Fruit fly (Drosophila melanogaster): ENCODE results near the gene CG3513.

The CG3513 gene

dm6 chr2L:3719414-3719959 is 26.5 kb upstream of the CG3513 start (continued):
- TF ChIP-seq CG6808 (GFP tag; optimal IDR thresholded peaks at IDR 0.05), result peak; percentile 59

DNA sequence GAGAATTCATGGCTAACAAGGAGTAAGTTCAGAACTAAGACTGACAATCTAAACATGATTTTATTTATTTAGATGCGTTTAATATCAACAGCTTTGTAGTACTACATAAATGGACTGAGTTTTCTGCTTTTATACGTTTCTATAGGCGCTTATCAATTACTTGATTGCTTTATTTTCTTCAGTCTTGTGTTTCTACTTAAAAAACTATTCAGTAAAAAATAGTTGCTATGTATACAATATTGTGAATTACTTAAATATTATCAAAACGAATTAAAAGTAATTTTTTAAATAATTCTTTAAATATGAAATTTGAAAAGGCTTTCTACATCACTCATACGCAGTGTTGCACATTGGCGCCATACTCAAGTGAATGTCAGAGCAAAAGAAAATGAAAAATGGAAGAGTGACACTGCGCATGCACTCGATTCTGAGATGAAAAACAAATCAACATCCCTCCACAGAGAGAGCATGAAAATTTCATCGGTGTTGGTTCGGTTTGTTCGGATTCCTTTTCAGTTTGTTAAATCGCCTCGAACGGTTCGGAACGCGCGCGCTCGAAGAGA is 24.8 kb upstream of the CG3513 start, which contains the start of the genes lectin-24A and Shaw:
lectin-24A (minus strand) TSS at position 101 of the 563 bp plus-strand sequence.
Shaw (plus strand) TSS at position 513 of the 563 bp plus-strand sequence.
- no peak for TF ChIP-seq CG6854 (GFP tag; optimal IDR thresholded peaks at IDR 0.05)
- no peak for TF ChIP-seq svp (GFP tag)
- TF ChIP-seq achi (GFP tag; optimal IDR thresholded peaks at IDR 0.05), result peak; percentile 11
- no peak for TF ChIP-seq CG8319 (GFP tag; optimal IDR thresholded peaks at IDR 0.05)
- TF ChIP-seq fd85E (GFP tag; optimal IDR thresholded peaks at IDR 0.05), result no peak
- TF ChIP-seq Smox (GFP tag; optimal IDR thresholded peaks at IDR 0.05), result no peak

DNA sequence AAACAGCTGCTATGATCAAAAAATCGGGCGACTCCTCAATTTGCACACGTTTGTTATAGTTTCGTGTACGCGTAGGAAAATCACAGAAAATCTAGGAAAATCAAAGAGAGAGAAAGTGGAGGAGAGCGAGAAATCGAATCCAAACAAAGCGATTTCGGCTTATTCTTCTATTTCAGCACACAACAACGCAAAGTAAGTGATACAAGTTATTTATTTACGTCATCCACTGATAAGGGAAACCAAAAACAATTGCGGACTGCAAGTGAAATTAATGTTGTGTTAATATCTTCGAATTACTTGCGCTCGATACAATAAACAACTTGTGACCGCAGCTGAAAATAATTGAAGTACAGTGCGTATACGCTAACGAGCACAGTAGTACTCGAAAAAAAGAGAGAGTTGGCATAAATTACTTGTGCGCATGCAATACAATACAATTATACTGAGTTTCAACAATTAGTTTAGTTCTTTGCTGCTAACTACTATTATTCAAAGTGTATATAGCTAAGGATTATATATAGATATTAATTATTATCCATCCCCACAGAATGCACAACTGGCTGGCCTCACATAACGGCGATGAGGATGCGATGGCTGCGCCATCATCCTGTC is 20.7 kb upstream of the CG3513 start:
- TF ChIP-seq CG3032 (tag; optimal IDR thresholded peaks at IDR 0.05) (no peak), net (GFP tag; optimal IDR thresholded peaks at IDR 0.05) (no peak), Met (GFP tag; optimal IDR thresholded peaks at IDR 0.05) (peak; percentile 5), Sox14 (GFP tag; optimal IDR thresholded peaks at IDR 0.05) (no peak), Gug (GFP tag; IDR thresholded peaks at IDR 0.05) (no peak), Eip78C (GFP tag) (peak; percentile 62), CG3919 (GFP tag; optimal IDR thresholded peaks at IDR 0.05) (no peak), CG6792 (GFP tag; optimal IDR thresholded peaks at IDR 0.05) (no peak), Hr38 (GFP tag; optimal IDR thresholded peaks at IDR 0.05) (no peak), fd59A (GFP tag; optimal IDR thresholded peaks at IDR 0.05) (no peak), Lpt (GFP tag; optimal IDR thresholded peaks at IDR 0.05) (no peak), Sox102F (GFP tag; optimal IDR thresholded peaks at IDR 0.05) (no peak), CG15336 (GFP tag; IDR thresholded peaks at IDR 0.05) (no peak), Smox (GFP tag; optimal IDR thresholded peaks at IDR 0.05) (no peak), pdm3 (GFP tag; optimal IDR thresholded peaks at IDR 0.05) (no peak), CG11294 (GFP tag; IDR thresholded peaks at IDR 0.05) (no peak), cyc (GFP tag; optimal IDR thresholded peaks at IDR 0.05) (no peak), Ets21C (GFP tag; optimal IDR thresholded peaks at IDR 0.05) (no peak), Hr39 (GFP tag; optimal IDR thresholded peaks at IDR 0.05) (no peak), CG16779 (tag; optimal IDR thresholded peaks at IDR 0.05) (no peak), CG1621 (tag; optimal IDR thresholded peaks at IDR 0.05) (no peak), spab (GFP tag; optimal IDR thresholded peaks at IDR 0.05) (no peak), CG9139 (GFP tag; optimal IDR thresholded peaks at IDR 0.05) (no peak), CG32006 (GFP tag; optimal IDR thresholded peaks at IDR 0.05) (no peak), CG4318 (GFP tag; optimal IDR thresholded peaks at IDR 0.05) (no peak), CG6276 (GFP tag; optimal IDR thresholded peaks at IDR 0.05) (no peak), CG6808 (GFP tag; optimal IDR thresholded peaks at IDR 0.05) (no peak), fd85E (GFP tag; optimal IDR thresholded peaks at IDR 0.05) (no peak), CG6163 (GFP tag; IDR thresholded peaks at IDR 0.05) (no peak), Hr4 (GFP tag; optimal IDR thresholded peaks at IDR 0.05) (peak; percentile 4), CG10631 (GFP tag; optimal IDR thresholded peaks at IDR 0.05) (no peak), Eip93F (GFP tag; optimal IDR thresholded peaks at IDR 0.05) (no peak), svp (GFP tag) (peak; percentile 9), CG11762 (GFP tag; optimal IDR thresholded peaks at IDR 0.05; ENCODE audit: insufficient read depth) (no peak), CG10669 (GFP tag; optimal IDR thresholded peaks at IDR 0.05) (no peak), vri (GFP tag; optimal IDR thresholded peaks at IDR 0.05) (peak; percentile 33), CG34406 (GFP tag; optimal IDR thresholded peaks at IDR 0.05) (no peak), ss (GFP tag; optimal IDR thresholded peaks at IDR 0.05) (no peak), eg (GFP tag; IDR thresholded peaks at IDR 0.05) (peak; percentile 44; the same call in 1 of the 3 replicates), fkh (GFP tag; optimal IDR thresholded peaks at IDR 0.05) (peak; percentile 14), CG11902 (GFP tag; optimal IDR thresholded peaks at IDR 0.05) (no peak), topi (GFP tag; optimal IDR thresholded peaks at IDR 0.05) (no peak), acj6 (GFP tag; optimal IDR thresholded peaks at IDR 0.05) (no peak), CG8319 (GFP tag; optimal IDR thresholded peaks at IDR 0.05) (no peak)

Data from whole organism, prepupa.